Worm (Caenorhabditis elegans): ENCODE data around the gene Y54G2A.52.
"Not testable (repeated sequence)": the region's sequence is repeated elsewhere in the genome, so short reads cannot be mapped to it uniquely, and the experiment has no call there.

Gene Y54G2A.52

DNA sequence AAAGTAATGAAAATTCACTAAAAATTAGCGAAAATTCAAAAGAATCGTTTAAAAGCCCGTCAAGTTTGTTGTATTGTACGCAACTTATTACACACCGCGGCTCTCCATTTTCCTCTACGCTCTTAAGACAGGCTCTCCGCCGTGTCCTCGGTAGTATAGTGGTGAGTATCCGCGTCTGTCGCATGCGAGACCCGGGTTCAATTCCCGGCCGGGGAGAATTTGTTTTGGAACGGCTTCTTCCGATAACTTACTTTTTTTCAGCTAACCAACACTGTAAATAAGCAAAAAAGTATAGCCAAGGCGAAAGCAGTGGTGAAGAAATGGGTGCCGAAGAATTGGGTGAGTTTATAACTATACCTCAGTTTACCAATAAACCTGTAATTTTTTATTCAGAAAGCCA is 3.7 kb upstream of the Y54G2A.52 start:
- no peak for TF ChIP-seq T22C8.4 (GFP tag; IDR thresholded peaks at IDR 0.05)
- peak; percentile 61; the same call in 1 of the 2 replicates for TF ChIP-seq klf-2 (GFP tag; conservative IDR thresholded peaks at IDR 0.05)
- no peak for TF ChIP-seq cog-1 (tag; optimal IDR thresholded peaks at IDR 0.05)
- TF ChIP-seq ztf-23 (GFP tag; IDR thresholded peaks at IDR 0.05): peak; percentile 74; the same call in 1 of the 2 replicates
- TF ChIP-seq ztf-29 (GFP tag; IDR thresholded peaks at IDR 0.05): 0 out of 2 replicates have a peak, but pooled peaks have one; percentile 14
- TF ChIP-seq med-1 (GFP tag; optimal IDR thresholded peaks at IDR 0.05; ENCODE audit: insufficient read depth): no peak
- peak; percentile 63 for TF ChIP-seq flt-1 (GFP tag; IDR thresholded peaks at IDR 0.05)
- peak; percentile 75; the same call in 1 of the 2 replicates for TF ChIP-seq tab-1 (GFP tag; IDR thresholded peaks at IDR 0.05)
- TF ChIP-seq ref-1 (GFP tag; conservative IDR thresholded peaks at IDR 0.05): peak; percentile 54; the same call in 1 of the 2 replicates

DNA sequence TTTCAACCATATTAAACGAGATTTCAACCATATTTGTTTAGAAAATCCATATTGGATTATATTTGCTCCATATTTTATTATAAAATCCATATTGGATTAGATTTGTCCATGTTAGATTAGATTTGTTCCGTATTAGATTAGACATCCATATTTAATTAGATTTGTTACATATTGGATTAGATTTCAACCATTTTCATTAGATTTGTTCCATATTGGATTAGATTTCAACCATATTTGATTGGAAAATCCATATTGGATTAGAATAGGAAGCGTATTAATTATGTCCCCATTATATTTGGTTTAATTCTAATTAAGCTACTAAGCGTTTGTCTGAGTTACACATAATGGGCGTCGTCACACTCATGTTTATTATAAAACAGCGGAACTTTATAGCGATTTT is 3.1 kb upstream of the Y54G2A.52 start, which contains the start of gene Y54G2A.44:
TSS of gene Y54G2A.44 (plus strand) at position 301 of the 400 bp plus-strand sequence.
- not testable (repeated sequence) for TF ChIP-seq ztf-23 (GFP tag; IDR thresholded peaks at IDR 0.05); med-1 (GFP tag; optimal IDR thresholded peaks at IDR 0.05; ENCODE audit: insufficient read depth); T22C8.4 (GFP tag; IDR thresholded peaks at IDR 0.05)

ce11 chrIV:2801004-2801403 is 2.5 kb upstream of the Y54G2A.52 start:
- no peak for TF ChIP-seq klf-2 (GFP tag; conservative IDR thresholded peaks at IDR 0.05)
- peak; percentile 69; the same call in 1 of the 2 replicates for TF ChIP-seq tab-1 (GFP tag; IDR thresholded peaks at IDR 0.05)
- no peak for TF ChIP-seq ref-1 (GFP tag; conservative IDR thresholded peaks at IDR 0.05)
- TF ChIP-seq flt-1 (GFP tag; IDR thresholded peaks at IDR 0.05): no peak
- peak; percentile 55; the same call in 1 of the 2 replicates for TF ChIP-seq ztf-29 (GFP tag; IDR thresholded peaks at IDR 0.05)
- TF ChIP-seq ztf-23 (GFP tag; IDR thresholded peaks at IDR 0.05): peak; percentile 69; the same call in 1 of the 2 replicates
- TF ChIP-seq T22C8.4 (GFP tag; IDR thresholded peaks at IDR 0.05): no peak

ce11 chrIV:2799890-2800289 is 1.4 kb upstream of the Y54G2A.52 start:
- TF ChIP-seq cog-1 (tag; optimal IDR thresholded peaks at IDR 0.05): no peak
- no peak for TF ChIP-seq med-1 (GFP tag; optimal IDR thresholded peaks at IDR 0.05; ENCODE audit: insufficient read depth)
- no peak for TF ChIP-seq T22C8.4 (GFP tag; IDR thresholded peaks at IDR 0.05)
- TF ChIP-seq klf-2 (GFP tag; conservative IDR thresholded peaks at IDR 0.05): no peak
- no peak for TF ChIP-seq ztf-29 (GFP tag; IDR thresholded peaks at IDR 0.05)
- no peak for TF ChIP-seq tab-1 (GFP tag; IDR thresholded peaks at IDR 0.05)
- no peak for TF ChIP-seq flt-1 (GFP tag; IDR thresholded peaks at IDR 0.05)
- no peak for TF ChIP-seq ref-1 (GFP tag; conservative IDR thresholded peaks at IDR 0.05)
- TF ChIP-seq ztf-23 (GFP tag; IDR thresholded peaks at IDR 0.05): no peak

- TF ChIP-seq ztf-29 (GFP tag; IDR thresholded peaks at IDR 0.05) (no peak), cog-1 (tag; optimal IDR thresholded peaks at IDR 0.05) (no peak), med-1 (GFP tag; optimal IDR thresholded peaks at IDR 0.05; ENCODE audit: insufficient read depth) (no peak), tab-1 (GFP tag; IDR thresholded peaks at IDR 0.05) (no peak), ref-1 (GFP tag; conservative IDR thresholded peaks at IDR 0.05) (no peak), klf-2 (GFP tag; conservative IDR thresholded peaks at IDR 0.05) (no peak), flt-1 (GFP tag; IDR thresholded peaks at IDR 0.05) (no peak), T22C8.4 (GFP tag; IDR thresholded peaks at IDR 0.05) (no peak), ztf-23 (GFP tag; IDR thresholded peaks at IDR 0.05) (no peak)
These were observed 903 bp upstream of the Y54G2A.52 start, which contains the start of gene Y54G2A.10 for ce11 chrIV:2799389-2799788. Gene Y54G2A.10 (plus strand): TSS chrIV:2799689.

DNA sequence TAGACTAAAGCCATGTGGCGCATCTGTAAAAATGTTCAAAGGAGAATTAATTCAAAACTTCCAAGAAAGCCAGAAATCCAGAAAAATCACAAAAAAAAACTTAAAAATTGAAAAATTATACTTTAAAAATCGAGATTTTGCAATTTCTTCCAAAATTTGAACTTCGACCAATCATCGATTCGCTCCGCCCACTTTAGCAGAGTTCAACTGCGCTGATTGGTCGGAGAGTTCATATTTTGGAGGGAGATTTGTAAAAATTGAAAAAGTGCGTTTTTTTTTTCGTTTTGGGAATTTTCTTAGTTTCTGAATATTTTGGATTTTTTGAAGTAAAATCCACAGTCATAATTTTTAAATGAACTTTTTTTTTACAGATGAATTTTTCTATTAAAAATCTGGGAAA is 4.5 kb downstream of the Y54G2A.52 start:
- no peak for TF ChIP-seq ref-1 (GFP tag; conservative IDR thresholded peaks at IDR 0.05)
- TF ChIP-seq klf-2 (GFP tag; conservative IDR thresholded peaks at IDR 0.05): no peak
- no peak for TF ChIP-seq T22C8.4 (GFP tag; IDR thresholded peaks at IDR 0.05)
- TF ChIP-seq med-1 (GFP tag; optimal IDR thresholded peaks at IDR 0.05; ENCODE audit: insufficient read depth): no peak
- no peak for TF ChIP-seq ztf-23 (GFP tag; IDR thresholded peaks at IDR 0.05)
- TF ChIP-seq ztf-29 (GFP tag; IDR thresholded peaks at IDR 0.05): no peak
- no peak for TF ChIP-seq flt-1 (GFP tag; IDR thresholded peaks at IDR 0.05)
- no peak for TF ChIP-seq cog-1 (tag; optimal IDR thresholded peaks at IDR 0.05)
- no peak for TF ChIP-seq tab-1 (GFP tag; IDR thresholded peaks at IDR 0.05)

DNA sequence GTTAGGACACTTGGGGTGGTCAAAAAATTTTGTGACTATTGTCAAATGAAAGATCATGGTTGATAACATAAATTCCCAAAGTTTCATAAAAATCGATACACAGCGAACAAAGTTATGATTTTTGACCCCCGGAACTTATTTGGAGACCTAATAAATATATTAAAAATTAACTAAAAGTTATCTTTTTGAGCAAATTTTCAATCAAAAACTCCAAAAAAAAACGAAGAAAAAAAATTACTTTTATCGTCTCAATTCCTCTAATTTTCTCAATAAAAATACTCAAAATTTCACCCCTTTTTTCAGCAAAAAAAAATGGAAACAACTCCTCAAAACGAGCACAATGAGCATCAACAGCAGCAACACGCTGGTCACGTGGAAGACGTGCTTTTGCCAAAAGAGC is 10.1 kb downstream of the Y54G2A.52 start, which contains the start of gene atln-1:
TSS of gene atln-1 (plus strand) at position 301 of the 400 bp plus-strand sequence.
- not testable (repeated sequence) for TF ChIP-seq cog-1 (tag; optimal IDR thresholded peaks at IDR 0.05); tab-1 (GFP tag; IDR thresholded peaks at IDR 0.05); T22C8.4 (GFP tag; IDR thresholded peaks at IDR 0.05)

DNA sequence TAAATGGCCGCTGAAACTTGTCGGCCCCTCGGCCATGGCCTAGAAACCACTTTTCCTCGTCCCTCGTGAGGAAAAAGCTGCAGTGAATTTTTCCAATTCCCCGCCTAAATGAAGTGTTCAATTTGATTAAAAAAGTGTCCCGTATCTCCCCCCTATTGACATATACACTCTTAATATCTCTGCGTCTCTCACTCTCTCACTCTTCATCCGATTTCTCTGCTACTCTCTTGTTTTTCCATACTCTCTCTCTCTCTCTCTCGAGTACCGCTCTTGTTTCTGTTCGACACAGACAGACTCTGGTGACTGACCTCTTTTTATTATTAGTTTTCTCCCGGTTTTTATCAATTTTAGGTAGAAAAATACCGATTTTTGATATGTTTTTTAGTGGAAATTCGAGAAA is 13.4 kb downstream of the Y54G2A.52 start:
- TF ChIP-seq flt-1 (GFP tag; IDR thresholded peaks at IDR 0.05) (no peak), ref-1 (GFP tag; conservative IDR thresholded peaks at IDR 0.05) (no peak), klf-2 (GFP tag; conservative IDR thresholded peaks at IDR 0.05) (no peak), cog-1 (tag; optimal IDR thresholded peaks at IDR 0.05) (no peak), T22C8.4 (GFP tag; IDR thresholded peaks at IDR 0.05) (no peak)

- TF ChIP-seq ztf-23 (GFP tag; IDR thresholded peaks at IDR 0.05): no peak
- no peak for TF ChIP-seq ref-1 (GFP tag; conservative IDR thresholded peaks at IDR 0.05)
- no peak for TF ChIP-seq tab-1 (GFP tag; IDR thresholded peaks at IDR 0.05)
- TF ChIP-seq cog-1 (tag; optimal IDR thresholded peaks at IDR 0.05): no peak
- no peak for TF ChIP-seq klf-2 (GFP tag; conservative IDR thresholded peaks at IDR 0.05)
- TF ChIP-seq flt-1 (GFP tag; IDR thresholded peaks at IDR 0.05): no peak
These were observed 15.5 kb downstream of the Y54G2A.52 start, which contains the start of gene Y54G2A.12 for ce11 chrIV:2782793-2783540. Gene Y54G2A.12 (minus strand): TSS chrIV:2782843.

ce11 chrIV:2777841-2778240 is 20.6 kb downstream of the Y54G2A.52 start, which contains the start of gene Y54G2A.72:
Gene Y54G2A.72 (plus strand): TSS chrIV:2778141.
- TF ChIP-seq flt-1 (GFP tag; IDR thresholded peaks at IDR 0.05); med-1 (GFP tag; optimal IDR thresholded peaks at IDR 0.05; ENCODE audit: insufficient read depth); ztf-29 (GFP tag; IDR thresholded peaks at IDR 0.05): not testable (repeated sequence)
